Worm (Caenorhabditis elegans) whole organism, L3 larva: Measurements from ENCODE around the gene Y17G9B.4.
"Not testable (repeated sequence)": the region's sequence is repeated elsewhere in the genome, so short reads cannot be mapped to it uniquely, and the experiment has no call there.

Source experiments
- R02D3.7 ChIP-seq: fragments of 150-350 bp; optimal IDR thresholded peaks from 2 replicates; lab custom pipeline; 2014; ENCODE audit warnings: missing biosample characterization, missing genetic modification characterization
- aly-2 ChIP-seq: fragments of 150-350 bp; optimal IDR thresholded peaks from 2 replicates; lab custom pipeline; 2014; ENCODE audit warnings: missing biosample characterization, missing genetic modification characterization
- ama-1 ChIP-seq: fragments of 150-350 bp; optimal IDR thresholded peaks from 2 replicates; lab custom pipeline; 2018
- ceh-82 ChIP-seq: fragments of 150-350 bp; optimal IDR thresholded peaks from 2 replicates; lab custom pipeline; 2014; ENCODE audit warnings: missing biosample characterization, missing genetic modification characterization
- daf-12 ChIP-seq: fragments of 150-350 bp; optimal IDR thresholded peaks from 2 replicates; lab custom pipeline; 2014; ENCODE audit warnings: missing biosample characterization, missing genetic modification reagents, missing genetic modification characterization
- egl-27 ChIP-seq: sonication (generic microtip); optimal IDR thresholded peaks from 4 replicates; lab custom pipeline; 2017; ENCODE audit warnings: missing biosample characterization, missing genetic modification reagents, missing genetic modification characterization
- egl-5 ChIP-seq: fragments of 150-350 bp; optimal IDR thresholded peaks from 2 replicates; lab custom pipeline; 2017; ENCODE audit warnings: missing biosample characterization, missing genetic modification reagents, missing genetic modification characterization, inconsistent platforms
- elt-2 ChIP-seq: sonication (generic microtip); optimal IDR thresholded peaks from 2 replicates; lab custom pipeline; 2016; ENCODE audit warnings: missing genetic modification reagents, mild to moderate bottlenecking, missing genetic modification characterization, missing compliant biosample characterization
- elt-3 ChIP-seq, 3 experiments: fragments of 150-350 bp in 1 of 3; sonication (generic microtip) in 2 of 3; optimal IDR thresholded peaks; 2 replicates in 2 of 3; 4 replicates in 1 of 3; lab custom pipeline; 2014 to 2017; ENCODE audit warnings: missing biosample characterization in 3 of 3, missing genetic modification characterization in 3 of 3
- fkh-10 ChIP-seq: sonication (generic microtip); optimal IDR thresholded peaks from 2 replicates; lab custom pipeline; 2017; ENCODE audit warnings: missing biosample characterization, missing genetic modification reagents, missing genetic modification characterization
- fkh-2 ChIP-seq: fragments of 150-350 bp; optimal IDR thresholded peaks from 2 replicates; lab custom pipeline; 2014; ENCODE audit warnings: missing biosample characterization, missing genetic modification reagents, missing genetic modification characterization
- hmg-11 ChIP-seq: sonication (generic microtip); optimal IDR thresholded peaks from 2 replicates; lab custom pipeline; 2016; ENCODE audit warnings: missing genetic modification characterization, missing compliant biosample characterization
- jun-1 ChIP-seq: fragments of 150-350 bp; optimal IDR thresholded peaks from 2 replicates; lab custom pipeline; 2014; ENCODE audit warnings: missing biosample characterization, missing genetic modification reagents, missing genetic modification characterization
- lin-15B ChIP-seq: fragments of 150-350 bp; optimal IDR thresholded peaks from 2 replicates; lab custom pipeline; 2014; ENCODE audit warnings: missing biosample characterization, missing genetic modification characterization
- lin-39 ChIP-seq: fragments of 150-350 bp; optimal IDR thresholded peaks from 2 replicates; lab custom pipeline; 2018; ENCODE audit warnings: missing biosample characterization, missing genetic modification reagents, missing genetic modification characterization
- mdl-1 ChIP-seq: fragments of 150-350 bp; optimal IDR thresholded peaks from 2 replicates; lab custom pipeline; 2014; ENCODE audit warnings: missing biosample characterization, missing genetic modification characterization
- nfya-1 ChIP-seq: sonication (generic microtip); optimal IDR thresholded peaks from 2 replicates; lab custom pipeline; 2017; ENCODE audit warnings: missing genetic modification characterization, mild to moderate bottlenecking, missing compliant biosample characterization, antibody characterized with exemption, moderate library complexity; ENCODE audit not compliant: insufficient read depth
- nhr-11 ChIP-seq: fragments of 150-350 bp; optimal IDR thresholded peaks from 2 replicates; lab custom pipeline; 2014; ENCODE audit warnings: missing biosample characterization, missing genetic modification characterization
- nhr-12 ChIP-seq: fragments of 150-350 bp; optimal IDR thresholded peaks from 2 replicates; lab custom pipeline; 2014; ENCODE audit warnings: missing biosample characterization, missing genetic modification characterization
- nhr-237 ChIP-seq: fragments of 150-350 bp; optimal IDR thresholded peaks from 2 replicates; lab custom pipeline; 2014; ENCODE audit warnings: missing biosample characterization, missing genetic modification characterization
- nhr-25 ChIP-seq: sonication (generic microtip); optimal IDR thresholded peaks from 2 replicates; lab custom pipeline; 2017; ENCODE audit warnings: missing biosample characterization, missing genetic modification characterization
- nhr-28 ChIP-seq: fragments of 150-350 bp; optimal IDR thresholded peaks from 2 replicates; lab custom pipeline; 2014; ENCODE audit warnings: missing biosample characterization, missing genetic modification characterization
- nhr-76 ChIP-seq: fragments of 150-350 bp; sonication (generic microtip); optimal IDR thresholded peaks from 5 replicates; lab custom pipeline; 2014; ENCODE audit warnings: missing biosample characterization, missing genetic modification characterization
- nhr-77 ChIP-seq: fragments of 150-350 bp; optimal IDR thresholded peaks from 2 replicates; lab custom pipeline; 2014; ENCODE audit warnings: missing biosample characterization, missing genetic modification characterization
- pha-4 ChIP-seq: fragments of 150-350 bp; optimal IDR thresholded peaks from 2 replicates; lab custom pipeline; 2014; ENCODE audit warnings: missing biosample characterization, missing genetic modification reagents, missing genetic modification characterization
- pqm-1 ChIP-seq: fragments of 150-350 bp; optimal IDR thresholded peaks from 2 replicates; lab custom pipeline; 2017; ENCODE audit warnings: missing biosample characterization, missing genetic modification characterization, inconsistent platforms
- sea-2 ChIP-seq: fragments of 150-350 bp; sonication (generic microtip); optimal IDR thresholded peaks from 4 replicates; lab custom pipeline; 2014; ENCODE audit warnings: missing biosample characterization, missing genetic modification reagents, missing genetic modification characterization
- skn-1 ChIP-seq: fragments of 150-350 bp; optimal IDR thresholded peaks from 2 replicates; lab custom pipeline; 2014; ENCODE audit warnings: missing biosample characterization, missing genetic modification characterization
- snpc-4 ChIP-seq: fragments of 150-350 bp; optimal IDR thresholded peaks from 2 replicates; lab custom pipeline; 2014; ENCODE audit warnings: missing biosample characterization, missing genetic modification characterization
- tbx-2 ChIP-seq: sonication (generic microtip); optimal IDR thresholded peaks from 2 replicates; lab custom pipeline; 2016; ENCODE audit warnings: mild to moderate bottlenecking, missing genetic modification characterization, missing compliant biosample characterization
- unc-39 ChIP-seq: sonication (generic microtip); optimal IDR thresholded peaks from 4 replicates; lab custom pipeline; 2017; ENCODE audit warnings: missing biosample characterization, missing genetic modification characterization
- unc-62 ChIP-seq: fragments of 150-350 bp; sonication (generic microtip); optimal IDR thresholded peaks from 4 replicates; lab custom pipeline; 2014; ENCODE audit warnings: missing biosample characterization, missing genetic modification reagents, missing genetic modification characterization
- zag-1 ChIP-seq: fragments of 150-350 bp; optimal IDR thresholded peaks from 2 replicates; lab custom pipeline; 2014; ENCODE audit warnings: missing biosample characterization, missing genetic modification characterization

Y17G9B.4 gene

ce11 chrIV:4705922-4706321 is 46.0 kb upstream of the Y17G9B.4 start:
- TF ChIP-seq nhr-28 (tag; lab: Kevin White, UChicago) (no peak), pha-4 (no peak), ama-1 (lab: Kevin White, UChicago) (no peak), nfya-1 (tag; lab: Kevin White, UChicago) (peak; percentile 73), elt-2 (tag; lab: Kevin White, UChicago) (no peak), nhr-11 (tag; lab: Kevin White, UChicago) (no peak), skn-1 (tag; lab: Kevin White, UChicago) (no peak)
- TF ChIP-seq, all 47 proteins: peak for 1

ce11 chrIV:4710459-4710858 is 41.5 kb upstream of the Y17G9B.4 start, which contains the start of gene cif-1:
TSS of gene cif-1 (minus strand) at chrIV:4710755.
- no peak for TF ChIP-seq skn-1 (tag; lab: Kevin White, UChicago)
- TF ChIP-seq pha-4 = no peak
- no peak for TF ChIP-seq sea-2 (GFP tag; lab: Kevin White, UChicago)
- no peak for TF ChIP-seq jun-1 (tag; lab: Kevin White, UChicago)
- no peak for TF ChIP-seq egl-27 (tag; lab: Kevin White, UChicago)
- no peak for TF ChIP-seq lin-39
- TF ChIP-seq unc-62 = no peak
- TF ChIP-seq, all 47 proteins: peak for 0

DNA sequence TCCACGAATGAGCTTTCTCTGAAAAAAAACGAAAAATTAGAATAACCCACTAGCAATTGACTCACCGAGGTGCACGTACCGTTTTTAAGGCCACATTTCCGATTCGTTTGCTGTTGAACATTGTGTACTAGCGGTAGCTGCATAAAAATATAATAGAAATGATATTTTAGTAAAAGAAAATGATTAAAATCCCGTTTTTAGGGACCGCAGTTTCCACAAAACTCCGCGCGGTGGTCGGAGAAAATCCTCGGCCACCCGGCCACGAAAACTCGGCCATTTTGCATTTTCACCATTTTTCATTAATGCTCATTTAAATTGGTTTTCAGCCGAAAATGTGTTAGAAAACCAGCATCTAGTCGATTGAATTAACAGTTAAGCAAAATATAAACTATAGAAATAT is 39.5 kb upstream of the Y17G9B.4 start, which contains the start of gene yars-2:
yars-2 (minus strand) TSS at position 249 of the 400 bp plus-strand sequence.
- TF ChIP-seq pqm-1 (tag; lab: Kevin White, UChicago) (no peak), fkh-2 (no peak), skn-1 (tag; lab: Kevin White, UChicago) (no peak), hmg-11 (tag; lab: Kevin White, UChicago) (no peak), sea-2 (GFP tag; lab: Kevin White, UChicago) (no peak), daf-12 (tag; lab: Kevin White, UChicago) (no peak), nfya-1 (tag; lab: Kevin White, UChicago) (peak; percentile 10), pha-4 (peak; percentile 26), tbx-2 (tag; lab: Kevin White, UChicago) (no peak), nhr-237 (tag; lab: Kevin White, UChicago) (no peak), egl-5 (no peak), unc-62 (no peak), fkh-10 (GFP tag; lab: Kevin White, UChicago) (no peak), nhr-25 (tag; lab: Kevin White, UChicago) (no peak), R02D3.7 (tag; lab: Kevin White, UChicago) (no peak), lin-15B (peak; percentile 27)
- TF ChIP-seq, all 47 proteins: peak for 3

ce11 chrIV:4715785-4716184 is 36.1 kb upstream of the Y17G9B.4 start, which contains the start of gene miro-1:
TSS of gene miro-1 (minus strand) at chrIV:4715807.
- not testable (repeated sequence) for TF ChIP-seq fkh-2; pqm-1 (tag; lab: Kevin White, UChicago); zag-1 (tag; lab: Kevin White, UChicago)

- TF ChIP-seq tbx-2 (tag; lab: Kevin White, UChicago) (peak; percentile 27), lin-15B (peak; percentile 19), nfya-1 (tag; lab: Kevin White, UChicago) (peak; percentile 22), elt-2 (tag; lab: Kevin White, UChicago) (peak; percentile 1)
These were observed 31.4 kb upstream of the Y17G9B.4 start for ce11 chrIV:4720522-4720921.

DNA sequence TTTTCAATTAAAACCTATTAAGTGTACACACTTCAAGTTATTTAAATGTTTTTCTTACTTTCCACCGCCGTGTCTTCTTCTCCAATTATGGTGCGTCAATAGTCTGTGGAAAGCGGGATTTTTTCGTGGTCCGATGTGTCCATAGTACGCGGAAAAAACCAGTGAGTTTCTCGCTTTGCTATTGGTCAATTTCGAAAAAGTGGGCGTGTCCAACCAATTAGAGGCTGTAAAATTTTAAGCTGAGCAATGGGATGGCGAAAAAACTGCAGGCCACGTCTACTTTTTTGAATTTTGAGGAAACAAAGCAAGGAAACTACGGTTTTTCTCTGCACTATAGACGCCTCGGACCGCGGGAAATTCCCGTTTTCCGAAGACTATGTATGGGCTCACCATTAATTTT is 28.2 kb upstream of the Y17G9B.4 start:
- TF ChIP-seq nhr-25 (tag; lab: Kevin White, UChicago) (no peak), elt-2 (tag; lab: Kevin White, UChicago) (no peak), nhr-77 (no peak), aly-2 (tag; lab: Kevin White, UChicago) (no peak), elt-3 (tag; optimal IDR thresholded peaks at IDR 0.05; lab: Kevin White, UChicago) (no peak), nhr-76 (tag; lab: Kevin White, UChicago) (no peak), nhr-28 (tag; lab: Kevin White, UChicago) (no peak), pqm-1 (tag; lab: Kevin White, UChicago) (no peak), sea-2 (GFP tag; lab: Kevin White, UChicago) (no peak), nhr-12 (tag; lab: Kevin White, UChicago) (no peak), unc-62 (no peak), hmg-11 (tag; lab: Kevin White, UChicago) (no peak), lin-39 (no peak), mdl-1 (tag; lab: Kevin White, UChicago) (no peak), unc-39 (tag; lab: Kevin White, UChicago) (no peak), ceh-82 (tag; lab: Kevin White, UChicago) (no peak), snpc-4 (tag; lab: Kevin White, UChicago) (no peak)
- TF ChIP-seq, all 47 proteins: peak for 0
